Fruit fly (Drosophila melanogaster): ENCODE results near the gene CG15544.

DNA sequence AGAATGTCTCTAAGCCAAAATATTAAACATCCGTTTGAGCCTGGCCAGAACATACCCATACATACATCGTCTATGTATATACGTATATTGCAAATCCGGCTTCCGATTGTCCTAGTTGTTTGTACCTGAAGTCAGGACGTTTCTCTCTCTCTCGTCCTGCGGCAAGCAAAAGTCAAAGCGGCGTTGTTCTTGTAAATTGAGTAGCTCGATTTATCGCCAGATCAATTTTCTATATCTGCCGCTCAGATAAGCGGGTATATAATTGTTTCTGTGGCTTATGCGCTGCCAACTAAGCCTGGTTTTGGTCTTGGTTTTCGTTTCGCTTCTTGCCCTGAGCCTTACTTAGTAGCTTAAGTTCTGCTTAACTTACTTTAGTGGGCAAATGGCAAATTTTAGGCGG is 29.0 kb downstream of the CG15544 start:
- no peak for TF ChIP-seq psq (GFP tag; optimal IDR thresholded peaks at IDR 0.05)
- TF ChIP-seq Max (GFP tag; optimal IDR thresholded peaks at IDR 0.05) = no peak
- no peak for TF ChIP-seq Ptx1 (GFP tag; IDR thresholded peaks at IDR 0.05)
- no peak for TF ChIP-seq MESR4 (GFP tag; optimal IDR thresholded peaks at IDR 0.05)
- TF ChIP-seq CG7963 (GFP tag; IDR thresholded peaks at IDR 0.05; ENCODE audit: partially characterized antibody) = no peak
- TF ChIP-seq Gug (GFP tag; IDR thresholded peaks at IDR 0.05) = no peak
- TF ChIP-seq CG31388 (GFP tag; optimal IDR thresholded peaks at IDR 0.05) = no peak

Data from whole organism, embryonic.